Worm (Caenorhabditis elegans) whole organism, young adult: Measurements from ENCODE around the gene C18D4.6.

Experiments used
- F10E7.11 ChIP-seq: sonication (generic microtip); optimal IDR thresholded peaks from 2 replicates; lab custom pipeline; 2017; ENCODE audit warnings: mild to moderate bottlenecking, missing genetic modification characterization, moderate library complexity, missing compliant biosample characterization
- F37B4.10 ChIP-seq: fragments of 200-800 bp; sonication (Bioruptor generic); IDR thresholded peaks from 2 replicates; pipeline ENCODE4 v1.3.6; 2022; ENCODE audit warnings: missing genetic modification characterization, missing compliant biosample characterization
- F49E8.2 ChIP-seq: sonication (generic microtip); optimal IDR thresholded peaks from 3 replicates; lab custom pipeline; 2017; ENCODE audit warnings: missing genetic modification characterization, mild to moderate bottlenecking, missing compliant biosample characterization, antibody characterized with exemption, moderate library complexity; ENCODE audit not compliant: insufficient read depth
- F52B5.7 ChIP-seq: sonication (generic microtip); optimal IDR thresholded peaks from 2 replicates; lab custom pipeline; 2016; ENCODE audit warnings: mild to moderate bottlenecking, missing genetic modification characterization, missing compliant biosample characterization
- Y95B8A.8 ChIP-seq: fragments of 200-800 bp; sonication (Bioruptor generic); IDR thresholded peaks from 2 replicates; pipeline ENCODE4 v1.3.6; 2022; ENCODE audit warnings: missing genetic modification reagents, missing genetic modification characterization, missing compliant biosample characterization
- ZK185.1 ChIP-seq: sonication (generic microtip); optimal IDR thresholded peaks from 2 replicates; lab custom pipeline; 2016; ENCODE audit warnings: mild to moderate bottlenecking, missing genetic modification characterization, missing compliant biosample characterization; ENCODE audit not compliant: poor library complexity, severe bottlenecking
- aptf-3 ChIP-seq: fragments of 200-800 bp; sonication (Bioruptor generic); IDR thresholded peaks from 2 replicates; pipeline ENCODE4 v1.3.6; 2022; ENCODE audit warnings: missing genetic modification characterization, missing compliant biosample characterization
- atf-7 ChIP-seq: sonication (generic microtip); optimal IDR thresholded peaks from 2 replicates; lab custom pipeline; 2017; ENCODE audit warnings: mild to moderate bottlenecking, missing genetic modification characterization, missing compliant biosample characterization
- attf-3 ChIP-seq: fragments of 200-800 bp; sonication (Bioruptor generic); conservative IDR thresholded peaks from 2 replicates; pipeline ENCODE4 v1.3.6; 2022; ENCODE audit warnings: missing genetic modification reagents, missing genetic modification characterization, missing compliant biosample characterization
- ceh-58 ChIP-seq: fragments of 200-800 bp; sonication (Bioruptor generic); IDR thresholded peaks from 2 replicates; pipeline ENCODE4 v1.3.6; 2022; ENCODE audit warnings: missing genetic modification characterization, missing compliant biosample characterization
- ceh-91 ChIP-seq: fragments of 200-800 bp; sonication (Bioruptor generic); IDR thresholded peaks from 2 replicates; pipeline ENCODE4 v1.3.6; 2022; ENCODE audit warnings: missing genetic modification reagents, missing genetic modification characterization, missing compliant biosample characterization
- dpff-1 ChIP-seq: sonication (generic microtip); optimal IDR thresholded peaks from 2 replicates; lab custom pipeline; 2017; ENCODE audit warnings: mild to moderate bottlenecking, missing genetic modification characterization, missing compliant biosample characterization
- egrh-3 ChIP-seq: fragments of 200-800 bp; sonication (Bioruptor generic); IDR thresholded peaks from 2 replicates; pipeline ENCODE4 v1.3.6; 2022; ENCODE audit warnings: missing genetic modification reagents, missing genetic modification characterization, missing compliant biosample characterization
- ekl-4 ChIP-seq: fragments of 200-800 bp; sonication (Bioruptor generic); IDR thresholded peaks from 2 replicates; pipeline ENCODE4 v1.3.6; 2022; ENCODE audit warnings: missing genetic modification reagents, missing genetic modification characterization, missing compliant biosample characterization
- ets-4 ChIP-seq: fragments of 200-800 bp; sonication (Bioruptor generic); optimal IDR thresholded peaks from 2 replicates; lab custom pipeline; 2018; ENCODE audit warnings: mild to moderate bottlenecking, missing genetic modification characterization, missing compliant biosample characterization
- hmg-1.2 ChIP-seq: fragments of 200-800 bp; sonication (Bioruptor generic); IDR thresholded peaks from 2 replicates; pipeline ENCODE4 v1.3.6; 2022; ENCODE audit warnings: missing genetic modification reagents, missing genetic modification characterization, missing compliant biosample characterization
- hmg-20 ChIP-seq: fragments of 200-800 bp; sonication (Bioruptor generic); IDR thresholded peaks from 2 replicates; pipeline ENCODE4 v1.3.6; 2022; ENCODE audit warnings: missing genetic modification reagents, missing genetic modification characterization, missing compliant biosample characterization
- lag-1 ChIP-seq: fragments of 200-800 bp; sonication (Bioruptor generic); IDR thresholded peaks from 2 replicates; pipeline ENCODE4 v1.3.6; 2022; ENCODE audit warnings: missing genetic modification reagents, missing genetic modification characterization, missing compliant biosample characterization
- lin-35 ChIP-seq, 3 experiments: fragments of 150-350 bp in 2 of 3; sonication (generic microtip) in 1 of 3; optimal IDR thresholded peaks; 2 replicates each; lab custom pipeline; 2014 to 2018; ENCODE audit warnings: missing biosample characterization in 3 of 3, missing genetic modification characterization in 3 of 3, missing genetic modification reagents in 3 of 3
- lin-40 ChIP-seq: sonication (generic microtip); optimal IDR thresholded peaks from 2 replicates; lab custom pipeline; 2016; ENCODE audit warnings: missing genetic modification characterization, mild to moderate bottlenecking, missing compliant biosample characterization, missing genotype, missing genetic modification reagents
- lin-54 ChIP-seq: fragments of 200-800 bp; sonication (Bioruptor generic); optimal IDR thresholded peaks from 2 replicates; lab custom pipeline; 2018; ENCODE audit warnings: mild to moderate bottlenecking, missing genetic modification characterization, missing compliant biosample characterization
- madf-6 ChIP-seq: fragments of 200-800 bp; sonication (Bioruptor generic); IDR thresholded peaks from 2 replicates; pipeline ENCODE4 v1.3.6; 2022; ENCODE audit warnings: missing genetic modification reagents, missing genetic modification characterization, missing compliant biosample characterization
- nhr-27 ChIP-seq: fragments of 200-800 bp; sonication (Bioruptor generic); optimal IDR thresholded peaks from 2 replicates; lab custom pipeline; 2018; ENCODE audit warnings: mild to moderate bottlenecking, missing genetic modification characterization, moderate library complexity, missing compliant biosample characterization
- rcor-1 ChIP-seq: fragments of 200-800 bp; sonication (Bioruptor generic); IDR thresholded peaks from 2 replicates; pipeline ENCODE4 v1.3.6; 2022; ENCODE audit warnings: missing genetic modification reagents, missing genetic modification characterization, missing compliant biosample characterization
- repo-1 ChIP-seq: sonication (generic microtip); optimal IDR thresholded peaks from 2 replicates; lab custom pipeline; 2017; ENCODE audit warnings: mild to moderate bottlenecking, missing genetic modification characterization, missing compliant biosample characterization
- rpc-1 ChIP-seq, 2 experiments: fragments of 150-350 bp in 1 of 2; sonication (generic microtip) in 1 of 2; optimal IDR thresholded peaks; 2 replicates each; lab custom pipeline; 2014 to 2018; ENCODE audit warnings: missing biosample characterization in 1 of 2, missing genetic modification characterization in 1 of 2, missing genetic modification reagents in 1 of 2, missing genotype in 1 of 2
- unc-62 ChIP-seq: fragments of 150-350 bp; optimal IDR thresholded peaks from 2 replicates; lab custom pipeline; 2014; ENCODE audit warnings: missing biosample characterization, missing genetic modification reagents, missing genetic modification characterization
- ztf-6 ChIP-seq: fragments of 200-800 bp; sonication (Bioruptor generic); IDR thresholded peaks from 2 replicates; pipeline ENCODE4 v1.3.6; 2022; ENCODE audit warnings: missing genetic modification reagents, missing genetic modification characterization, missing compliant biosample characterization

C18D4.6 gene

DNA sequence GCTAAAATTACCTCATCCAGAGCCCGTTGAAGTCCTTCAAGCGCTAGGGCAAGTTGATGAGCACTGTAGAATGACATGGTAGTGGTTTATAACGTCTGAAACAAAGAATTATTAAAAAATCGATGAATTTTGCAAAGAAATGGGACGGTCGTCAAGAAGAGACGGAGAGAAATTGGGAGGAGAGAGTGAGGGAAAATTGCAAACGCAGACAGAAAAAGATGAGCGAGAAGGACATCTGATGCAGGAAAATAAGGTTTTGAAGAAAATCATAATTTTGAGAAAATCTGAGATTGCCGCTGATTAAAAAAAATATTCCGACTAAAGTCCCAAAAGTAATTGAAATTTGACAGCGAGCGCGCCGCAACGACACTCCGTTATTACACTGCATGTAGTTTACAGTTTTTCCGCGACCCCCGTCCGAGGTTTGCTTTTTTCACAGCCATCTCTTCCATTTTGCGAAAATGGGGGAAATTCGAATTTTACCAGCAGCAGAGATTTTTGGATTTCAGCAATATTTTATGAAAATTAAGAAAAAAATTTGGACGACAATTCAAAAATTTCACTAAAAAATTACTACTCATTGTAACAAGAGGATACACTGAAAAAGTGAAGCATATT is at the start of gene C18D4.6:
TSS of gene C18D4.6 (minus strand) at position 97 of the 618 bp plus-strand sequence.
- TF ChIP-seq ets-4 (GFP tag; lab: Kevin White, UChicago), result no peak
- peak in 1 of 3 experiments; percentile 22 for TF ChIP-seq lin-35 (GFP tag; optimal IDR thresholded peaks at IDR 0.05; lab: Kevin White, UChicago)
- no peak for TF ChIP-seq repo-1 (tag; lab: Kevin White, UChicago)
- no peak for TF ChIP-seq lin-40 (tag; lab: Kevin White, UChicago)
- TF ChIP-seq rpc-1 (optimal IDR thresholded peaks at IDR 0.05; lab: Kevin White, UChicago), result no peak
- no peak for TF ChIP-seq rpc-1 (tag; optimal IDR thresholded peaks at IDR 0.05; lab: Kevin White, UChicago)
- peak; percentile 79 for TF ChIP-seq attf-3 (GFP tag; lab: Robert Waterston, UW)
- peak; percentile 91 for TF ChIP-seq hmg-1.2 (GFP tag; lab: Robert Waterston, UW)

- TF ChIP-seq F37B4.10 (GFP tag; lab: Robert Waterston, UW), result 0 out of 2 replicates have a peak, but pooled peaks have one; percentile 64
- TF ChIP-seq, all 124 proteins: peak for 1; not testable (repeated sequence) for 123
Observed at ce11 chrV:17584352-17584843, 46.2 kb upstream of the C18D4.6 start, which contains the start of gene fbxa-133. Gene fbxa-133 (plus strand): TSS chrV:17584793.

ce11 chrV:17580017-17580416 is 41.8 kb upstream of the C18D4.6 start:
- TF ChIP-seq lin-54 (GFP tag; lab: Kevin White, UChicago) (no peak), dpff-1 (tag; lab: Kevin White, UChicago) (no peak), F49E8.2 (tag; lab: Kevin White, UChicago) (no peak), ZK185.1 (tag; lab: Kevin White, UChicago) (no peak), aptf-3 (GFP tag; lab: Robert Waterston, UW) (no peak)
- TF ChIP-seq, all 124 proteins: peak for 0

DNA sequence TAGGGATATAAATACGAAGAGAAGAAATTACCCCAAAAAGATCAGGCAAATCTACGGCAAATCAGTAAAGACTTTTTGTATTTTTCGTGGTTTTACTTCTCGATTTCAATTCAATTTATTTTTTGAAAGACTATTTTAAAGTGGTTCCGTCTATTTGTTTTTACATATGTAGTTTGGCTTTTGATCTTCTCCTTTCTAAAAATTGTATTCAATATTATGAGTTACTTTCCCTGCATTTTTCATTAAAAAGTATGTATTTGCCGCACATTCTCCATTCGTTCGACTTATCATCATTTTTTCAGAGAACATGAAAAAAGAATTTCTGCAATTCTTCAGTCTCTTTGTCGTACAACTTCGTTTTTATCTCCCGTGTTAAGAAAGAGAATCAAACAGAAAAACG is 28.7 kb upstream of the C18D4.6 start, which contains the start of gene C38D9.2:
TSS of gene C38D9.2 (plus strand) at position 301 of the 400 bp plus-strand sequence.
- TF ChIP-seq ekl-4, result no peak
- TF ChIP-seq unc-62, result no peak
- no peak for TF ChIP-seq F52B5.7
- no peak for TF ChIP-seq rcor-1
- no peak for TF ChIP-seq repo-1 (tag; lab: Kevin White, UChicago)
- TF ChIP-seq, all 124 proteins: peak for 0

DNA sequence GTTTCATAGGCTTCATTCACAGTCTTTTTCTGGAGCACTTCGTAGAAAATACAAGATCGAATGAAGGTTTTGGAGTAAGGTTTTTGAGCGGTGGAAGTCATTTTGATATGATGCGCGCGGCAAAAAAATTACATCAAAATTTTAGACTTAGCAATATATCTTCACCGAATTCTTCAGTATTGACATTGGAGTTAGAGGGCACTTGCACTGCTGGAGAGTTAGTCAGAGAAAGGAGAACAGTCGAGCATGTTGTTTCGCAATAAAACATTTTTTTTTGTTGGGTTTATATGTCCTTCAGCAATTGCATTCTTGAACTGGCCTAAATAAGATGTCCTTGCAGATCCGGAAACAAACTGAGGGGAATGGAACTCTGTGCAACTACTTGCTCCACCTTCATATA is 27.7 kb upstream of the C18D4.6 start, which contains the start of gene fbxa-171:
TSS of gene fbxa-171 (minus strand) at position 101 of the 400 bp plus-strand sequence.
- TF ChIP-seq Y95B8A.8 (GFP tag; lab: Robert Waterston, UW) (no peak), madf-6 (GFP tag; lab: Robert Waterston, UW) (no peak), lin-35 (GFP tag; optimal IDR thresholded peaks at IDR 0.05; lab: Kevin White, UChicago) (no peak), atf-7 (no peak), lin-54 (GFP tag; lab: Kevin White, UChicago) (no peak), F10E7.11 (tag; lab: Kevin White, UChicago) (no peak), lag-1 (GFP tag; lab: Robert Waterston, UW) (no peak), ceh-58 (GFP tag; lab: Robert Waterston, UW) (no peak), ceh-91 (GFP tag; lab: Robert Waterston, UW) (no peak), hmg-20 (GFP tag; lab: Robert Waterston, UW) (no peak), egrh-3 (GFP tag; lab: Robert Waterston, UW) (no peak), nhr-27 (tag; lab: Kevin White, UChicago) (no peak), ztf-6 (GFP tag; lab: Robert Waterston, UW) (no peak)
